Fruit fly (Drosophila melanogaster): Measurements from ENCODE around the gene Plp.

Gene Plp

dm6 chr3L:15093929-15094588 lies 465 bp downstream of the Plp start (continued):
- peak; percentile 6 for TF ChIP-seq HmgZ (tag; optimal IDR thresholded peaks at IDR 0.05)
- no peak for TF ChIP-seq HLH4C (GFP tag; IDR thresholded peaks at IDR 0.05; ENCODE audit: partially characterized antibody)
- TF ChIP-seq bcd (GFP tag; optimal IDR thresholded peaks at IDR 0.05), result no peak
- TF ChIP-seq YL-1 (GFP tag; optimal IDR thresholded peaks at IDR 0.05), result no peak
- no peak for TF ChIP-seq Bteb2 (GFP tag; optimal IDR thresholded peaks at IDR 0.05)
- TF ChIP-seq run (tag; optimal IDR thresholded peaks at IDR 0.05), result no peak
- TF ChIP-seq eve (GFP tag; optimal IDR thresholded peaks at IDR 0.05), result no peak
- no peak for TF ChIP-seq Dref (GFP tag; IDR thresholded peaks at IDR 0.05)
- no peak for TF ChIP-seq fu2 (GFP tag; optimal IDR thresholded peaks at IDR 0.05)
- TF ChIP-seq Fer2 (tag; optimal IDR thresholded peaks at IDR 0.05), result no peak
- no peak for TF ChIP-seq CG9437 (GFP tag; optimal IDR thresholded peaks at IDR 0.05)
- TF ChIP-seq CG1603 (tag; optimal IDR thresholded peaks at IDR 0.05), result no peak
- no peak for TF ChIP-seq CG11085 (GFP tag; IDR thresholded peaks at IDR 0.05)
- no peak for TF ChIP-seq Asciz (GFP tag; optimal IDR thresholded peaks at IDR 0.05)
- TF ChIP-seq sima (GFP tag; optimal IDR thresholded peaks at IDR 0.05), result no peak
- TF ChIP-seq Bgb (GFP tag; IDR thresholded peaks at IDR 0.05; ENCODE audit: partially characterized antibody), result no peak
- no peak for TF ChIP-seq sisA (GFP tag; IDR thresholded peaks at IDR 0.05)
- TF ChIP-seq lilli (GFP tag; optimal IDR thresholded peaks at IDR 0.05), result peak; percentile 21
- no peak for TF ChIP-seq nom (GFP tag; optimal IDR thresholded peaks at IDR 0.05)
- no peak for TF ChIP-seq CG15011 (GFP tag; optimal IDR thresholded peaks at IDR 0.05)
- 0 out of 2 replicates have a peak, but pooled peaks have one; percentile 28 for TF ChIP-seq vvl (GFP tag; IDR thresholded peaks at IDR 0.05)
- TF ChIP-seq CG18764 (GFP tag; optimal IDR thresholded peaks at IDR 0.05), result no peak
- TF ChIP-seq Usf (GFP tag; optimal IDR thresholded peaks at IDR 0.05), result no peak
- TF ChIP-seq CG31388 (GFP tag; optimal IDR thresholded peaks at IDR 0.05), result no peak
- TF ChIP-seq BEAF-32 (GFP tag; optimal IDR thresholded peaks at IDR 0.05), result no peak
- no peak for TF ChIP-seq bsh (GFP tag; optimal IDR thresholded peaks at IDR 0.05)
- TF ChIP-seq sr (GFP tag; IDR thresholded peaks at IDR 0.05), result no peak
- peak; percentile 6 for TF ChIP-seq sug (tag; optimal IDR thresholded peaks at IDR 0.05)
- TF ChIP-seq CG7839 (tag; optimal IDR thresholded peaks at IDR 0.05), result no peak
- TF ChIP-seq Camta (GFP tag; optimal IDR thresholded peaks at IDR 0.05), result no peak
- TF ChIP-seq CG9876 (GFP tag; optimal IDR thresholded peaks at IDR 0.05), result no peak
- TF ChIP-seq gcm (GFP tag; optimal IDR thresholded peaks at IDR 0.05), result no peak
- TF ChIP-seq knrl (GFP tag; IDR thresholded peaks at IDR 0.05; ENCODE audit: partially characterized antibody), result no peak
- no peak for TF ChIP-seq CG4328 (GFP tag; optimal IDR thresholded peaks at IDR 0.05)
- TF ChIP-seq pzg (GFP tag; optimal IDR thresholded peaks at IDR 0.05), result no peak
- no peak for TF ChIP-seq CG12155 (GFP tag; optimal IDR thresholded peaks at IDR 0.05)
- TF ChIP-seq hb (GFP tag; IDR thresholded peaks at IDR 0.05; ENCODE audit: partially characterized antibody), result no peak
- no peak for TF ChIP-seq D19B (GFP tag; optimal IDR thresholded peaks at IDR 0.05)
- TF ChIP-seq HHEX (GFP tag; optimal IDR thresholded peaks at IDR 0.05), result no peak
- no peak for TF ChIP-seq Hand (GFP tag; optimal IDR thresholded peaks at IDR 0.05)
- no peak for TF ChIP-seq vnd (GFP tag; IDR thresholded peaks at IDR 0.05; ENCODE audit: partially characterized antibody)
- TF ChIP-seq trh (GFP tag; optimal IDR thresholded peaks at IDR 0.05), result no peak
- TF ChIP-seq Nf-YC (tag; optimal IDR thresholded peaks at IDR 0.05), result no peak
- TF ChIP-seq Xbp1 (GFP tag; optimal IDR thresholded peaks at IDR 0.05), result no peak
- TF ChIP-seq unc-4 (GFP tag; IDR thresholded peaks at IDR 0.05; ENCODE audit: partially characterized antibody), result no peak
- TF ChIP-seq dimm (GFP tag; IDR thresholded peaks at IDR 0.05), result no peak
- no peak for TF ChIP-seq MTF-1 (GFP tag; optimal IDR thresholded peaks at IDR 0.05; ENCODE audit: borderline replicate concordance)
- no peak for TF ChIP-seq en (GFP tag; optimal IDR thresholded peaks at IDR 0.05)
- no peak for TF ChIP-seq pnt (GFP tag; optimal IDR thresholded peaks at IDR 0.05)

Data from whole organism, embryonic.